Fruit fly (Drosophila melanogaster): ENCODE results near the gene CG34140.

Gene CG34140

DNA sequence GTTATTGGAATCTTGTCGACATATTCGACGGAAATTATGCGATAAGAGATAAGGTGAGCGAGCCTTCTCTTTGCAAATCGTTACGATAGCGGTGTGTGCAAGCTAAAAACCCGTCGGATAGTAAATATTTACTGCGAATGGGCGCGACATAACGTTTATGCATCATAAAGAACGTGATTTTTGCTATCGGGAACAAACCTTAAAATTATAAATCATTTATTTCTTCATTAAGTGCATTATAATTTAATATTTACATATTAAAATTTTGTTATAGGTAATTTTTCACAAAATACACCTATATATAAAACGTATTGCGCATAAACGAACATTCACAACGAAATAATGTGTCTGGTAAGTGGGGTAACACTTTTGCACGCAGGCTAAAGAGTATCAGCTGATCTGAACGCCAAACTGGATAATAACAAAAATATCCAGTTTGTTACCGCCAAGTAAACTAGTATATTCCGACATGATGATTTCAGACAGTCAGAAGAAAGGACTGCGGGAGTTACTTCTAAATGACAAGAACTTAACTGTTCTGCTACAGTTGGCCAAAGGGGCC lies 21.6 kb upstream of the CG34140 start, which contains the start of the genes Gk1 and CG13876 (continued):
- TF ChIP-seq CG10147 (GFP tag; optimal IDR thresholded peaks at IDR 0.05) = peak; percentile 97
- TF ChIP-seq usp (GFP tag; optimal IDR thresholded peaks at IDR 0.05) = no peak
- peak; percentile 72; the same call in 2 of the 3 replicates for TF ChIP-seq Optix (GFP tag; IDR thresholded peaks at IDR 0.05)
- TF ChIP-seq mam (GFP tag; optimal IDR thresholded peaks at IDR 0.05) = peak; percentile 47
- TF ChIP-seq sqz (GFP tag; optimal IDR thresholded peaks at IDR 0.05) = peak; percentile 94
- peak; percentile 71 for TF ChIP-seq gt (GFP tag; IDR thresholded peaks at IDR 0.05)
- peak; percentile 93 for TF ChIP-seq fd3F (GFP tag; optimal IDR thresholded peaks at IDR 0.05)
- TF ChIP-seq dati (GFP tag; IDR thresholded peaks at IDR 0.05) = peak; percentile 57; the same call in 1 of the 2 replicates
- TF ChIP-seq CG7745 (tag; optimal IDR thresholded peaks at IDR 0.05) = peak; percentile 70
- TF ChIP-seq CG30403 (GFP tag; optimal IDR thresholded peaks at IDR 0.05) = peak; percentile 94
- no peak for TF ChIP-seq sna (GFP tag; IDR thresholded peaks at IDR 0.05; ENCODE audit: partially characterized antibody)
- no peak for TF ChIP-seq gfzf (GFP tag; optimal IDR thresholded peaks at IDR 0.05)
- 0 out of 3 replicates have a peak, but pooled peaks have one; percentile 36 for TF ChIP-seq z (GFP tag; IDR thresholded peaks at IDR 0.05)
- no peak for TF ChIP-seq prd (optimal IDR thresholded peaks at IDR 0.05)
- TF ChIP-seq prd (GFP tag; IDR thresholded peaks at IDR 0.05) = peak; percentile 93
- peak; percentile 96 for TF ChIP-seq stc (GFP tag; IDR thresholded peaks at IDR 0.05)
- TF ChIP-seq CG31365 (tag; optimal IDR thresholded peaks at IDR 0.05) = peak; percentile 77
- TF ChIP-seq TFAM (GFP tag; optimal IDR thresholded peaks at IDR 0.05) = peak; percentile 63
- no peak for TF ChIP-seq p53 (GFP tag; optimal IDR thresholded peaks at IDR 0.05)
- peak; percentile 93 for TF ChIP-seq E2f1 (GFP tag; IDR thresholded peaks at IDR 0.05)
- TF ChIP-seq cwo (GFP tag; optimal IDR thresholded peaks at IDR 0.05) = peak; percentile 92
- peak; percentile 89 for TF ChIP-seq kah (GFP tag; optimal IDR thresholded peaks at IDR 0.05)
- peak; percentile 93 for TF ChIP-seq CG10366 (GFP tag; IDR thresholded peaks at IDR 0.05)
- TF ChIP-seq CG2116 (GFP tag; optimal IDR thresholded peaks at IDR 0.05) = peak; percentile 75
- peak; percentile 97 for TF ChIP-seq CG32532 (GFP tag; IDR thresholded peaks at IDR 0.05)
- TF ChIP-seq hbn (GFP tag; IDR thresholded peaks at IDR 0.05; ENCODE audit: partially characterized antibody) = no peak
- TF ChIP-seq Side (GFP tag; optimal IDR thresholded peaks at IDR 0.05) = peak; percentile 45
- peak; percentile 65 for TF ChIP-seq CG10321 (GFP tag; IDR thresholded peaks at IDR 0.05)
- peak; percentile 93 for TF ChIP-seq CG9437 (GFP tag; optimal IDR thresholded peaks at IDR 0.05)
- TF ChIP-seq slbo (GFP tag; IDR thresholded peaks at IDR 0.05) = peak; percentile 95
- peak; percentile 80 for TF ChIP-seq croc (GFP tag; conservative IDR thresholded peaks at IDR 0.05)
- TF ChIP-seq Sox100B (GFP tag; optimal IDR thresholded peaks at IDR 0.05) = no peak
- peak; percentile 87 for TF ChIP-seq fd64A (GFP tag; optimal IDR thresholded peaks at IDR 0.05)
- TF ChIP-seq Fer2 (tag; optimal IDR thresholded peaks at IDR 0.05) = peak; percentile 95
- TF ChIP-seq dmrt11E (tag; optimal IDR thresholded peaks at IDR 0.05) = peak; percentile 96
- TF ChIP-seq Atf6 (GFP tag; IDR thresholded peaks at IDR 0.05) = peak; percentile 97
- TF ChIP-seq CG18011 (GFP tag; optimal IDR thresholded peaks at IDR 0.05) = peak; percentile 80
- TF ChIP-seq CG6175 (GFP tag; IDR thresholded peaks at IDR 0.05) = peak; percentile 85
- TF ChIP-seq CoRest (tag; optimal IDR thresholded peaks at IDR 0.05) = peak; percentile 97
- TF ChIP-seq Bgb (GFP tag; IDR thresholded peaks at IDR 0.05; ENCODE audit: partially characterized antibody) = no peak
- peak; percentile 26; the same call in 1 of the 2 replicates for TF ChIP-seq aop (GFP tag; IDR thresholded peaks at IDR 0.05)
- TF ChIP-seq Lpt (GFP tag; optimal IDR thresholded peaks at IDR 0.05) = no peak
- TF ChIP-seq lmd (GFP tag; IDR thresholded peaks at IDR 0.05) = peak; percentile 89
- no peak for TF ChIP-seq CG12236 (GFP tag; optimal IDR thresholded peaks at IDR 0.05)
- TF ChIP-seq CG4820 (GFP tag; optimal IDR thresholded peaks at IDR 0.05) = peak; percentile 100
- TF ChIP-seq CG17361 (GFP tag; IDR thresholded peaks at IDR 0.05) = peak; percentile 96
- TF ChIP-seq Drgx (GFP tag; IDR thresholded peaks at IDR 0.05) = peak; percentile 97
- peak; percentile 73 for TF ChIP-seq tup (GFP tag; optimal IDR thresholded peaks at IDR 0.05)
- TF ChIP-seq zen (tag; optimal IDR thresholded peaks at IDR 0.05) = peak; percentile 97
- peak; percentile 93 for TF ChIP-seq odd (GFP tag; optimal IDR thresholded peaks at IDR 0.05)
- TF ChIP-seq h (optimal IDR thresholded peaks at IDR 0.05) = no peak

Measured in whole organism, embryonic.